Worm (Caenorhabditis elegans) whole organism, early embryonic: ENCODE measurements around the gene nhr-252.

Experiments used
- ama-1 ChIP-seq: fragments of 150-350 bp; optimal IDR thresholded peaks from 2 replicates; lab custom pipeline; 2014
- ets-7 ChIP-seq: sonication (generic microtip); optimal IDR thresholded peaks from 2 replicates; lab custom pipeline; 2016; ENCODE audit warnings: missing genotype, missing genetic modification characterization, missing compliant biosample characterization
- flt-1 ChIP-seq: fragments of 200-800 bp; sonication (Bioruptor generic); IDR thresholded peaks from 2 replicates; pipeline ENCODE4 v1.3.6; 2022; ENCODE audit warnings: missing genetic modification characterization, missing compliant biosample characterization
- hmbx-1 ChIP-seq: sonication (generic microtip); optimal IDR thresholded peaks from 2 replicates; lab custom pipeline; 2016; ENCODE audit warnings: mild to moderate bottlenecking, missing genetic modification characterization, missing compliant biosample characterization
- hmg-4 ChIP-seq: fragments of 200-800 bp; sonication (Bioruptor generic); optimal IDR thresholded peaks from 2 replicates; lab custom pipeline; 2018; ENCODE audit warnings: mild to moderate bottlenecking, missing genetic modification characterization, missing compliant biosample characterization
- hnd-1 ChIP-seq: sonication (generic microtip); optimal IDR thresholded peaks from 2 replicates; lab custom pipeline; 2016; ENCODE audit warnings: missing genetic modification characterization, missing compliant biosample characterization
- scrt-1 ChIP-seq: fragments of 200-800 bp; sonication (Bioruptor generic); IDR thresholded peaks from 2 replicates; pipeline ENCODE4 v1.3.6; 2022; ENCODE audit warnings: missing genetic modification characterization, missing compliant biosample characterization
- tbx-11 ChIP-seq: fragments of 200-800 bp; sonication (Bioruptor generic); IDR thresholded peaks from 2 replicates; pipeline ENCODE4 v1.3.6; 2022; ENCODE audit warnings: missing genetic modification characterization, missing compliant biosample characterization
- tbx-37 ChIP-seq: fragments of 200-800 bp; sonication (Bioruptor generic); conservative IDR thresholded peaks from 2 replicates; pipeline ENCODE4 v1.3.6; 2022; ENCODE audit warnings: missing genetic modification reagents, missing genetic modification characterization, missing compliant biosample characterization

DNA sequence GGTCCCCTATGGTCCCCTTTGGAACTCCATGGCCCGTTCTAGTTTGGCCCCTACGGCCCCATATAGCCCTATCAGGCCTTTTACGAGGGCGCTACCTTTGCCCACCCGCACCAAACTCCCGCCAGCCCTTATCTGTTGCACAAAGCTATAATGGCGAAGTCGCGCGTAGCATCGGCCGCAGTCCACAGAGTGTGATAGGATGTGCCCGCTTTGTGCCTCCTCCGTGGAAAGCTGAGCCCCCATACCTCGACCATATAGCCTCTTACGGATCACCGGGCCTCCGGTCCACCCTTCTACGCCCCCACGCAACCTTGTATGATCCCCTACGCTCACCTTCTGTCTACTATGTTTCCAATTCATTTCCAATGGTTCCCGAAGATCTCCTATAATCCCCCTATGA lies 42.6 kb downstream of the nhr-252 start:
- TF ChIP-seq tbx-11 (GFP tag; lab: Robert Waterston, UW) (no peak), flt-1 (GFP tag; lab: Robert Waterston, UW) (no peak), hmbx-1 (tag; lab: Kevin White, UChicago) (no peak), ama-1 (lab: Kevin White, UChicago) (no peak), tbx-37 (GFP tag; lab: Robert Waterston, UW) (no peak), hmg-4 (GFP tag; lab: Kevin White, UChicago) (peak; percentile 23), ets-7 (tag; lab: Kevin White, UChicago) (no peak), scrt-1 (GFP tag; lab: Robert Waterston, UW) (no peak), hnd-1 (tag; lab: Kevin White, UChicago) (no peak)
